Worm (Caenorhabditis elegans) whole organism, late embryonic: Measurements from ENCODE around the gene Y38E10A.22.
A peak's percentile ranks its signal among the peaks of the same experiment; 100 is the strongest.

Experiments
- C08G9.2 ChIP-seq: sonication (generic microtip); optimal IDR thresholded peaks from 2 replicates; lab custom pipeline; 2016; ENCODE audit warnings: mild to moderate bottlenecking, missing genetic modification characterization, moderate library complexity, missing compliant biosample characterization
- F13H6.1 ChIP-seq: sonication (generic microtip); optimal IDR thresholded peaks from 2 replicates; lab custom pipeline; 2016; ENCODE audit warnings: missing genetic modification characterization, missing compliant biosample characterization
- K02D7.2 ChIP-seq: sonication (generic microtip); optimal IDR thresholded peaks from 2 replicates; lab custom pipeline; 2017; ENCODE audit warnings: mild to moderate bottlenecking, missing genetic modification characterization, missing compliant biosample characterization
- Y22D7AL.16 ChIP-seq: sonication (generic microtip); optimal IDR thresholded peaks from 2 replicates; lab custom pipeline; 2016; ENCODE audit warnings: missing genetic modification characterization, missing compliant biosample characterization
- ama-1 ChIP-seq: fragments of 150-350 bp; optimal IDR thresholded peaks from 2 replicates; lab custom pipeline; 2014
- ceh-14 ChIP-seq: sonication (generic microtip); optimal IDR thresholded peaks from 2 replicates; lab custom pipeline; 2016; ENCODE audit warnings: missing genotype, missing genetic modification characterization, missing compliant biosample characterization
- ceh-2 ChIP-seq: sonication (generic microtip); optimal IDR thresholded peaks from 2 replicates; lab custom pipeline; 2016; ENCODE audit warnings: missing genotype, missing genetic modification characterization, missing compliant biosample characterization
- ceh-24 ChIP-seq: sonication (generic microtip); optimal IDR thresholded peaks from 2 replicates; lab custom pipeline; 2016; ENCODE audit warnings: mild to moderate bottlenecking, missing genetic modification characterization, missing compliant biosample characterization
- ceh-30 ChIP-seq: fragments of 150-350 bp; optimal IDR thresholded peaks from 2 replicates; lab custom pipeline; 2014; ENCODE audit warnings: missing biosample characterization, missing genetic modification characterization
- ceh-31 ChIP-seq: sonication (generic microtip); optimal IDR thresholded peaks from 2 replicates; lab custom pipeline; 2016; ENCODE audit warnings: missing genetic modification characterization, missing compliant biosample characterization
- ceh-34 ChIP-seq: sonication (generic microtip); optimal IDR thresholded peaks from 2 replicates; lab custom pipeline; 2016; ENCODE audit warnings: mild to moderate bottlenecking, missing genetic modification characterization, missing compliant biosample characterization
- ceh-9 ChIP-seq: sonication (generic microtip); optimal IDR thresholded peaks from 2 replicates; lab custom pipeline; 2016; ENCODE audit warnings: mild to moderate bottlenecking, missing genetic modification characterization, inconsistent platforms, missing compliant biosample characterization
- che-1 ChIP-seq: sonication (generic microtip); optimal IDR thresholded peaks from 2 replicates; lab custom pipeline; 2016; ENCODE audit warnings: mild to moderate bottlenecking, missing genetic modification characterization, missing compliant biosample characterization
- dve-1 ChIP-seq: sonication (generic microtip); optimal IDR thresholded peaks from 2 replicates; lab custom pipeline; 2017; ENCODE audit warnings: antibody characterized with exemption, mild to moderate bottlenecking, missing genetic modification characterization, missing compliant biosample characterization
- ets-4 ChIP-seq: sonication (generic microtip); optimal IDR thresholded peaks from 2 replicates; lab custom pipeline; 2016; ENCODE audit warnings: missing genetic modification characterization, missing compliant biosample characterization
- gmeb-2 ChIP-seq: sonication (generic microtip); optimal IDR thresholded peaks from 2 replicates; lab custom pipeline; 2016; ENCODE audit warnings: missing genetic modification characterization, inconsistent platforms, missing compliant biosample characterization
- hlh-13 ChIP-seq: fragments of 200-800 bp; sonication (Bioruptor generic); optimal IDR thresholded peaks from 2 replicates; lab custom pipeline; 2018; ENCODE audit warnings: mild to moderate bottlenecking, missing genetic modification characterization, missing compliant biosample characterization
- hlh-30 ChIP-seq: sonication (generic microtip); optimal IDR thresholded peaks from 2 replicates; lab custom pipeline; 2017; ENCODE audit warnings: antibody characterized with exemption, missing genetic modification characterization, missing compliant biosample characterization; ENCODE audit not compliant: insufficient read depth
- hlh-8 ChIP-seq: sonication (generic microtip); optimal IDR thresholded peaks from 2 replicates; lab custom pipeline; 2016; ENCODE audit warnings: missing genotype, missing genetic modification characterization, missing compliant biosample characterization
- lin-11 ChIP-seq: fragments of 200-800 bp; sonication (Bioruptor generic); optimal IDR thresholded peaks from 2 replicates; lab custom pipeline; 2018; ENCODE audit warnings: mild to moderate bottlenecking, missing genetic modification characterization, missing compliant biosample characterization
- madf-2 ChIP-seq: sonication (generic microtip); optimal IDR thresholded peaks from 2 replicates; lab custom pipeline; 2017; ENCODE audit warnings: missing genetic modification characterization, missing compliant biosample characterization
- nhr-11 ChIP-seq: fragments of 150-350 bp; optimal IDR thresholded peaks from 2 replicates; lab custom pipeline; 2014; ENCODE audit warnings: missing biosample characterization, missing genetic modification characterization
- npax-4 ChIP-seq: sonication (generic microtip); optimal IDR thresholded peaks from 2 replicates; lab custom pipeline; 2016; ENCODE audit warnings: missing genetic modification characterization, missing compliant biosample characterization
- odd-2 ChIP-seq: sonication (generic microtip); optimal IDR thresholded peaks from 2 replicates; lab custom pipeline; 2017; ENCODE audit warnings: antibody characterized with exemption, mild to moderate bottlenecking, missing genetic modification characterization, missing compliant biosample characterization
- pag-3 ChIP-seq: sonication (generic microtip); optimal IDR thresholded peaks from 2 replicates; lab custom pipeline; 2016; ENCODE audit warnings: missing compliant biosample characterization, missing genetic modification characterization, borderline replicate concordance
- pax-1 ChIP-seq: fragments of 150-350 bp; optimal IDR thresholded peaks from 2 replicates; lab custom pipeline; 2014; ENCODE audit warnings: missing biosample characterization, missing genetic modification characterization
- pha-2 ChIP-seq: sonication (generic microtip); optimal IDR thresholded peaks from 2 replicates; lab custom pipeline; 2017; ENCODE audit warnings: mild to moderate bottlenecking, missing genetic modification characterization, missing compliant biosample characterization
- pqm-1 ChIP-seq: sonication (generic microtip); optimal IDR thresholded peaks from 2 replicates; lab custom pipeline; 2016; ENCODE audit warnings: missing genetic modification characterization, missing compliant biosample characterization
- pros-1 ChIP-seq: fragments of 150-350 bp; optimal IDR thresholded peaks from 2 replicates; lab custom pipeline; 2014; ENCODE audit warnings: missing biosample characterization, missing genetic modification reagents, missing genetic modification characterization
- rnt-1 ChIP-seq: sonication (generic microtip); optimal IDR thresholded peaks from 2 replicates; lab custom pipeline; 2016; ENCODE audit warnings: missing genetic modification characterization, missing compliant biosample characterization
- sdc-2 ChIP-seq: sonication (generic microtip); optimal IDR thresholded peaks from 2 replicates; lab custom pipeline; 2016; ENCODE audit warnings: missing genotype, missing genetic modification characterization, missing compliant biosample characterization
- sox-4 ChIP-seq: sonication (generic microtip); optimal IDR thresholded peaks from 2 replicates; lab custom pipeline; 2017; ENCODE audit warnings: mild to moderate bottlenecking, missing genetic modification characterization, inconsistent platforms, missing compliant biosample characterization
- syd-9 ChIP-seq: sonication (generic microtip); optimal IDR thresholded peaks from 2 replicates; lab custom pipeline; 2016; ENCODE audit warnings: mild to moderate bottlenecking, missing genetic modification characterization, moderate library complexity, missing compliant biosample characterization
- tbx-2 ChIP-seq: sonication (generic microtip); optimal IDR thresholded peaks from 2 replicates; lab custom pipeline; 2016; ENCODE audit warnings: missing genetic modification characterization, missing compliant biosample characterization
- ttx-3 ChIP-seq: sonication (generic microtip); optimal IDR thresholded peaks from 2 replicates; lab custom pipeline; 2016; ENCODE audit warnings: missing genetic modification reagents, missing genetic modification characterization, missing compliant biosample characterization
- unc-42 ChIP-seq: sonication (generic microtip); optimal IDR thresholded peaks from 2 replicates; lab custom pipeline; 2016; ENCODE audit warnings: missing genotype, missing genetic modification characterization, missing compliant biosample characterization
- unc-55 ChIP-seq: sonication (generic microtip); optimal IDR thresholded peaks from 2 replicates; lab custom pipeline; 2017; ENCODE audit warnings: missing biosample characterization, missing genetic modification reagents, missing genetic modification characterization
- ztf-16 ChIP-seq: sonication (generic microtip); optimal IDR thresholded peaks from 2 replicates; lab custom pipeline; 2017; ENCODE audit warnings: missing genetic modification characterization, missing compliant biosample characterization

Gene Y38E10A.22

DNA sequence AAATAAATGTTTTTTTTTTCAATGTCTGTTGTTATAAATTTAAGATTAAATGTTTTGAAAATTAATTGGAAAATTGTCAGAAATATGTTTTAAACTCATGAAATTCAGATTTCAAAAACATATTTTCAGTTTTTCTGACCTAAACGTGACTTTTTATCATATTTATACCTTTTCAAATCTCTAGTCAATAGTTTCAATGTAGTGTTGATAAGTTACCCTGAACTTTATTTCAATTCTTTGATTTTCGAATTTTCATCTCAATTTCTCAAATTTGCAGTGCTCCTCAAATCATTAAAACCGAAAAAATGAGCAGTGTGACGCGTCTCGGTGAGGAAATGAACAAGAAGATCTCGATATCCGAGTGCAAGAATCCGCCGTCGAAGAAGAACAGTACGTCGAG, 23.2 kb downstream of the Y38E10A.22 start, which contains the start of gene rgs-4:
Gene rgs-4 (plus strand): TSS at position 301 of the 400 bp plus-strand sequence.
- TF ChIP-seq ceh-31 (tag; lab: Kevin White, UChicago) (no peak), ceh-24 (no peak), ttx-3 (tag; lab: Kevin White, UChicago) (no peak), dve-1 (tag; lab: Kevin White, UChicago) (no peak), che-1 (tag; lab: Kevin White, UChicago) (no peak), pros-1 (tag; lab: Kevin White, UChicago) (no peak), tbx-2 (tag; lab: Kevin White, UChicago) (no peak), hlh-8 (no peak), lin-11 (tag; lab: Kevin White, UChicago) (no peak), nhr-11 (no peak), ceh-9 (no peak), sdc-2 (tag; lab: Kevin White, UChicago) (no peak), odd-2 (tag; lab: Kevin White, UChicago) (no peak)

DNA sequence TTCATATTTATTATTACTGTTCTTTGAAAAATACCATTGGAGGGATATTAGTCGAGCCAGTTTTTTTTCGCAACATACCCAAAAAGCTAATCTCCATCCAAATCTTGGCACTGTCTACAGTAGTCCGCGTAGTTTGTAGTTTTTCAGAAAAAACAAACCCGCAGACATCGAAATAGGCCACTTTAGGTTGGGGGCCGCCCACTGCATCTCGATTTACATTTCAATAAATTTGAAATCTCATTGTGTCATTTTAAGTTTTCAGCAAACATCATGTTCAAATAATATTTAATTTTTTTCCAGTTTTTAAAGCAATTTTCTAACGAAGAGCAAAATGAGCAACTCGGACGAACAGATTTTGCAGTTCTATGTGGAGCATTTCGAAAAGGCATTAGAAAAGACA, 37.2 kb downstream of the Y38E10A.22 start, which contains the start of gene nhr-235:
Gene nhr-235 (plus strand): TSS at position 301 of the 400 bp plus-strand sequence.
- TF ChIP-seq hlh-30 (tag; lab: Kevin White, UChicago) (no peak), sox-4 (tag; lab: Kevin White, UChicago) (no peak), ceh-30 (tag; lab: Kevin White, UChicago) (no peak), ceh-14 (no peak), C08G9.2 (tag; lab: Kevin White, UChicago) (no peak)

DNA sequence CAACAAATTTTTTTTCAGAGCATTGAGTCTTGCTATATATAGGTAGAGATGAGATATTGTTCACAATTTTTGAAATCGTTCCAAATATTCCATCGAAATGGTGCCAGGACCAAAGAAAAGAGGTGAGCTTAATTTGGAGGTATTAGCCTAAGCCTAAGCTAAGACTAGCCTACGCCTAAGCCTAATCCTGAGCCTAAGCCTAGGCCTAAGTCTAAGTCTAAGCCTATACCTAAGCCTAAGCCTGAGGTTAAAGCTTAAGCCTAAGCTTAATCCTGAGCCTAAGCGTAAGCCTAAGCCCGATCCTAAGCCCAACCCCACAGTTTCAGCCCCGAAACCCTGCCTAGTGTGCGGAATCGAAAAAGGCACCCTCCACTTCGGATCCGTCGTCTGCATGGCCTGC, 41.0 kb downstream of the Y38E10A.22 start, which contains the start of gene nhr-234:
Gene nhr-234 (plus strand): TSS at position 77 of the 400 bp plus-strand sequence.
- no peak for TF ChIP-seq hlh-30 (tag; lab: Kevin White, UChicago)
- no peak for TF ChIP-seq unc-42 (tag; lab: Kevin White, UChicago)
- TF ChIP-seq C08G9.2 (tag; lab: Kevin White, UChicago), result no peak
- no peak for TF ChIP-seq odd-2 (tag; lab: Kevin White, UChicago)
- no peak for TF ChIP-seq sdc-2 (tag; lab: Kevin White, UChicago)
- TF ChIP-seq pqm-1 (tag; lab: Kevin White, UChicago), result no peak
- no peak for TF ChIP-seq hlh-13 (GFP tag; lab: Kevin White, UChicago)
- TF ChIP-seq dve-1 (tag; lab: Kevin White, UChicago), result peak; percentile 68

DNA sequence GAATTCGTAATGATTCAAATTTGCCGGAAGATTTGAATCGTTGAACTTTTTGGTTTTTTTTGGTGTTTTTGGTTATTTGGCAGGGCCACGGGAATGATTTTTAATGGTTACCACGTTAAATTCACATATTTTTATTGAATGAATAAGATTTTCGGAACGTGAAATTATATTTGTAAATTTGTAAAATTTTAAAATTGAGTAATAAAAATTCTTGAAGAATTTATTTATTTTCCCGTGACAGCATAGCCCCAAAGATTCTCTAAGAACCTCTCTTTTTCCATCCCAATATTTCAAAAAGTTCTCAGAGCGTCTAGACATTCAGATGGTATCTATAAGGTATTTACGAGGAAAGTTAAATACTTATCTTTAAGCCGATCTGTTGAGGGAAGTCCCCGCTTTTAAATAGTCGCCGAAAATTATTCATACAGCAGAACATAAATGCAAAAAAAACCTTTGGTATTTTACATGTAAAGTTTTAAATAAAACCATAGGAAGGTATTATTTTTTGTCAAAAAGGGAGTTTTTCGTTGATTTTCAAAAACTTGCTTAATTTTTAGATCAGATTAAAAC, 42.8 kb downstream of the Y38E10A.22 start, which contains the start of gene Y38E10A.17:
Gene Y38E10A.17 (minus strand): TSS at position 51 of the 570 bp plus-strand sequence.
- no peak for TF ChIP-seq odd-2 (tag; lab: Kevin White, UChicago)
- TF ChIP-seq ztf-16 (tag; lab: Kevin White, UChicago), result no peak
- TF ChIP-seq rnt-1 (tag; lab: Kevin White, UChicago), result no peak
- no peak for TF ChIP-seq ets-4 (tag; lab: Kevin White, UChicago)
- no peak for TF ChIP-seq gmeb-2 (tag; lab: Kevin White, UChicago)
- TF ChIP-seq madf-2, result no peak
- no peak for TF ChIP-seq ceh-30 (tag; lab: Kevin White, UChicago)
- TF ChIP-seq npax-4, result no peak
- no peak for TF ChIP-seq pag-3 (tag; lab: Kevin White, UChicago)
- TF ChIP-seq unc-42 (tag; lab: Kevin White, UChicago), result no peak
- no peak for TF ChIP-seq unc-55
- TF ChIP-seq ama-1 (lab: Kevin White, UChicago), result no peak
- TF ChIP-seq ceh-14, result no peak

DNA sequence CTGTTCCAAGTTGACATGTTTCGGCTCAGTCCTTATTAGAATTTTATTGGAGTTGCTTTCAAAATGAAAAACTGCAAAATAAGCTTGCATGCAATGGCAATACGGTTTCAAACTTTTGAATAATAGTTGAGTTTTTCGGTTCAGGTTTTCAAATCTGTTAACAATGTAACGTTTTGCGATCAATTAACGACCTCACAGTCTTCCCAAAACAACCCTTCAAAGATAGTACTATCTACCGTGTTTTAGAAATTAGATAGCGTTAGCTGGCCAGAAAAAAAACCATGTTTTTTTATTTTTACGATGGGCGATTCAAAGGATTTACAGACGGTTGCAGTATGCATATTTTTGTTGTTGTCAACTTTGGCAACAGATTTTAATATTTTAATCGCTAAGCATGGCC, 46.7 kb downstream of the Y38E10A.22 start, which contains the start of gene Y38E10A.34:
Gene Y38E10A.34 (plus strand): TSS at position 301 of the 400 bp plus-strand sequence.
- TF ChIP-seq syd-9 (tag; lab: Kevin White, UChicago) (no peak), ceh-30 (tag; lab: Kevin White, UChicago) (no peak), pqm-1 (tag; lab: Kevin White, UChicago) (no peak), ceh-34 (tag; lab: Kevin White, UChicago) (no peak), ceh-31 (tag; lab: Kevin White, UChicago) (no peak), unc-55 (no peak), sdc-2 (tag; lab: Kevin White, UChicago) (no peak), ceh-2 (no peak), pax-1 (tag; lab: Kevin White, UChicago) (no peak), pha-2 (no peak), Y22D7AL.16 (tag; lab: Kevin White, UChicago) (no peak), F13H6.1 (tag; lab: Kevin White, UChicago) (no peak), K02D7.2 (tag; lab: Kevin White, UChicago) (no peak), ceh-9 (no peak)
